Fruit fly (Drosophila melanogaster): ENCODE results near the gene Noc1.

Gene Noc1

dm6 chr3L:11112427-11112826 is 37.9 kb downstream of the Noc1 start (continued):
- TF ChIP-seq CG10321 (GFP tag; IDR thresholded peaks at IDR 0.05) (0 out of 2 replicates have a peak, but pooled peaks have one; percentile 43), CG7271 (tag; optimal IDR thresholded peaks at IDR 0.05) (no peak), dysf (GFP tag; IDR thresholded peaks at IDR 0.05) (0 out of 3 replicates have a peak, but pooled peaks have one; percentile 28), lov (optimal IDR thresholded peaks at IDR 0.05) (no peak), lov (GFP tag; IDR thresholded peaks at IDR 0.05) (0 out of 3 replicates have a peak, but pooled peaks have one; percentile 27), Rx (GFP tag; IDR thresholded peaks at IDR 0.05) (no peak), Fer3 (tag; optimal IDR thresholded peaks at IDR 0.05) (no peak), CG6175 (GFP tag; IDR thresholded peaks at IDR 0.05) (0 out of 3 replicates have a peak, but pooled peaks have one; percentile 28), CG8478 (optimal IDR thresholded peaks at IDR 0.05) (peak; percentile 55), phol (tag; optimal IDR thresholded peaks at IDR 0.05) (no peak), CG4854 (GFP tag; optimal IDR thresholded peaks at IDR 0.05) (no peak), CG15073 (GFP tag; optimal IDR thresholded peaks at IDR 0.05) (no peak), Deaf1 (tag; optimal IDR thresholded peaks at IDR 0.05) (peak; percentile 8)

dm6 chr3L:11113198-11114197 is 38.9 kb downstream of the Noc1 start, which contains the start of gene Sod1:
Sod1 (minus strand) TSS chr3L:11113740.
- TF ChIP-seq gcm (GFP tag; optimal IDR thresholded peaks at IDR 0.05) (no peak), sqz (GFP tag; optimal IDR thresholded peaks at IDR 0.05) (peak; percentile 22), PHDP (tag; optimal IDR thresholded peaks at IDR 0.05) (peak; percentile 25), Ets97D (GFP tag; optimal IDR thresholded peaks at IDR 0.05) (peak; percentile 38), p53 (GFP tag; optimal IDR thresholded peaks at IDR 0.05) (no peak), BtbVII (GFP tag; optimal IDR thresholded peaks at IDR 0.05) (peak; percentile 51), ac (GFP tag; optimal IDR thresholded peaks at IDR 0.05) (no peak), CG4820 (GFP tag; optimal IDR thresholded peaks at IDR 0.05) (no peak), Dfd (GFP tag; optimal IDR thresholded peaks at IDR 0.05) (no peak), CG6272 (GFP tag; IDR thresholded peaks at IDR 0.05) (no peak), CG14710 (tag; optimal IDR thresholded peaks at IDR 0.05) (peak; percentile 28), kay (GFP tag; optimal IDR thresholded peaks at IDR 0.05) (no peak), CTCF (GFP tag; optimal IDR thresholded peaks at IDR 0.05) (peak; percentile 10), pzg (GFP tag; optimal IDR thresholded peaks at IDR 0.05) (peak; percentile 76), Bgb (GFP tag; IDR thresholded peaks at IDR 0.05; ENCODE audit: partially characterized antibody) (peak; percentile 29; the same call in 1 of the 2 replicates), CG3281 (GFP tag; optimal IDR thresholded peaks at IDR 0.05) (no peak), ara (GFP tag; IDR thresholded peaks at IDR 0.05) (no peak), Antp (GFP tag; optimal IDR thresholded peaks at IDR 0.05) (no peak), Sox102F (GFP tag; optimal IDR thresholded peaks at IDR 0.05) (no peak), HLH3B (GFP tag; IDR thresholded peaks at IDR 0.05) (no peak), Mad (GFP tag; optimal IDR thresholded peaks at IDR 0.05) (no peak), gce (GFP tag; IDR thresholded peaks at IDR 0.05) (no peak), CG12391 (tag; optimal IDR thresholded peaks at IDR 0.05) (peak; percentile 20), chinmo (GFP tag; IDR thresholded peaks at IDR 0.05; ENCODE audit: partially characterized antibody) (peak; percentile 71; the same call in 1 of the 4 replicates), CG1832 (GFP tag; optimal IDR thresholded peaks at IDR 0.05) (no peak), CG11456 (GFP tag; IDR thresholded peaks at IDR 0.05) (no peak), CG12104 (GFP tag; optimal IDR thresholded peaks at IDR 0.05) (no peak), grau (tag; optimal IDR thresholded peaks at IDR 0.05) (no peak), phol (tag; optimal IDR thresholded peaks at IDR 0.05) (peak; percentile 8), hbn (GFP tag; IDR thresholded peaks at IDR 0.05; ENCODE audit: partially characterized antibody) (no peak), CG9932 (GFP tag; IDR thresholded peaks at IDR 0.05) (no peak), Tbp (GFP tag; optimal IDR thresholded peaks at IDR 0.05) (no peak), gt (GFP tag; IDR thresholded peaks at IDR 0.05) (no peak), CG11696 (GFP tag; IDR thresholded peaks at IDR 0.05) (peak; percentile 86), Sin3A (optimal IDR thresholded peaks at IDR 0.05) (peak; percentile 27), CG13296 (GFP tag; optimal IDR thresholded peaks at IDR 0.05) (no peak), onecut (GFP tag; IDR thresholded peaks at IDR 0.05) (no peak), CG9797 (GFP tag; optimal IDR thresholded peaks at IDR 0.05) (peak; percentile 61)
